Worm (Caenorhabditis elegans) whole organism, early embryonic: Measurements from ENCODE around the gene F45H10.2.

Experiments
- ama-1 ChIP-seq: fragments of 150-350 bp; optimal IDR thresholded peaks from 2 replicates; lab custom pipeline; 2014
- ceh-36 ChIP-seq: sonication (generic microtip); optimal IDR thresholded peaks from 2 replicates; lab custom pipeline; 2016; ENCODE audit warnings: missing genetic modification characterization, inconsistent platforms, missing compliant biosample characterization
- ets-7 ChIP-seq: sonication (generic microtip); optimal IDR thresholded peaks from 2 replicates; lab custom pipeline; 2016; ENCODE audit warnings: missing genotype, missing genetic modification characterization, missing compliant biosample characterization
- pes-1 ChIP-seq: fragments of 200-800 bp; sonication (Bioruptor generic); IDR thresholded peaks from 2 replicates; pipeline ENCODE4 v1.3.6; 2022; ENCODE audit warnings: missing genetic modification reagents, missing genetic modification characterization, missing compliant biosample characterization
- scrt-1 ChIP-seq: fragments of 200-800 bp; sonication (Bioruptor generic); IDR thresholded peaks from 2 replicates; pipeline ENCODE4 v1.3.6; 2022; ENCODE audit warnings: missing genetic modification characterization, missing compliant biosample characterization
- tbx-11 ChIP-seq: fragments of 200-800 bp; sonication (Bioruptor generic); IDR thresholded peaks from 2 replicates; pipeline ENCODE4 v1.3.6; 2022; ENCODE audit warnings: missing genetic modification characterization, missing compliant biosample characterization
- tbx-37 ChIP-seq: fragments of 200-800 bp; sonication (Bioruptor generic); conservative IDR thresholded peaks from 2 replicates; pipeline ENCODE4 v1.3.6; 2022; ENCODE audit warnings: missing genetic modification reagents, missing genetic modification characterization, missing compliant biosample characterization

F45H10.2 gene

DNA sequence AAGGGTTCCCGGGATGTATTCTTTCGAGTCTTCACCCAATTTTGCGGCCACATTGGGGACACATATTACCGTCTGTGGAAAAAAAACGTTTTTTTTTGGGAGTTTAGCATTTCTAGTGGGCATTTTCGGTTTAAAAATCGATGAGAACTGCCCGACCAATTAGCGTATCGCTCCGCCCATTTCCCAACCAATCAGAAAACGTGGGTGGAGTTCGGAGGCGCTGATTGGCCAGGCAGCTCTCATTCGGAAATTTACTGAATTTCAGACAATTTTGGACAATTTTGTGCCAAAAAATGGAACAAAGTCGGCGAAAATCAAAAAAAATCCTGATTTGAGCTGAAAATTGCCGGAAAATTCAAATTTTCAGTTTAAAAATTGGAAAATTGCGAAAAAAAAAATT is 46.3 kb downstream of the F45H10.2 start:
- TF ChIP-seq ets-7 = no peak
- TF ChIP-seq tbx-37 = no peak
- no peak for TF ChIP-seq ama-1 (lab: Kevin White, UChicago)
- TF ChIP-seq scrt-1 (GFP tag; lab: Robert Waterston, UW) = no peak
- TF ChIP-seq tbx-11 (GFP tag; lab: Robert Waterston, UW) = no peak

DNA sequence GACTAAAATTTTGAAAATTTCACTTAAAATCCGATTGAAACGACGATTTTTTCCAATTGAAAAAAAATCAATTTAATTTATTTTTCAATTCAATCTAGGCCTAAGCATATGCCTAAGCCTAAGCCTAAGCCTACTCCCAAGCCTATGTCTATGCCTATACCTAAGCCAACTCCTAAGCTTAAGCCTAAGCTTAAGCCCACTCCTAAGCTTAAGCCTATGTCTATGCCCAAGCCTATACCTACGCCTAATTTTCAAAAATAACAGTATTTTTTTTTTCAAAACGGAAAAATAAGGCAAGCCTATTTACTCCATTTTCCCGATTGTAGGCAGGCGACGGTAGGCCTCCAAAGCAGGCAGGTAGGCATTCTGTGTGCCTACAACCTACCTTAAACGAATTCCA is 48.5 kb downstream of the F45H10.2 start:
- no peak for TF ChIP-seq pes-1 (GFP tag; lab: Robert Waterston, UW)
- TF ChIP-seq ceh-36 (tag; lab: Kevin White, UChicago) = peak; percentile 52
